Worm (Caenorhabditis elegans) whole organism, L1 larva: Measurements from ENCODE around the gene Y59E9AL.36.

Experiments
- C04F5.9 ChIP-seq: sonication (generic microtip); optimal IDR thresholded peaks from 2 replicates; lab custom pipeline; 2016; ENCODE audit warnings: missing genetic modification characterization, missing compliant biosample characterization
- C34B4.2 ChIP-seq: sonication (generic microtip); optimal IDR thresholded peaks from 2 replicates; lab custom pipeline; 2017; ENCODE audit warnings: mild to moderate bottlenecking, missing genetic modification characterization, missing compliant biosample characterization
- F16B12.6 ChIP-seq: fragments of 150-350 bp; optimal IDR thresholded peaks from 2 replicates; lab custom pipeline; 2014; ENCODE audit warnings: missing biosample characterization, missing genetic modification characterization
- ama-1 ChIP-seq: fragments of 150-350 bp; optimal IDR thresholded peaks from 2 replicates; lab custom pipeline; 2014
- ceh-8 ChIP-seq: fragments of 200-800 bp; sonication (Bioruptor generic); optimal IDR thresholded peaks from 2 replicates; lab custom pipeline; 2018; ENCODE audit warnings: mild to moderate bottlenecking, missing genetic modification characterization, moderate library complexity, missing compliant biosample characterization
- ceh-82 ChIP-seq, 3 experiments: fragments of 150-350 bp in 1 of 3; sonication (generic microtip) in 2 of 3; optimal IDR thresholded peaks; 2 replicates each; lab custom pipeline; 2014 to 2017; ENCODE audit warnings: missing biosample characterization in 3 of 3, missing genetic modification characterization in 3 of 3
- ces-1 ChIP-seq: fragments of 150-350 bp; optimal IDR thresholded peaks from 2 replicates; lab custom pipeline; 2014; ENCODE audit warnings: missing biosample characterization, missing genetic modification reagents, missing genetic modification characterization
- dpl-1 ChIP-seq, 3 experiments: fragments of 150-350 bp in 2 of 3; sonication (generic microtip) in 1 of 3; optimal IDR thresholded peaks; 2 replicates each; lab custom pipeline; 2014 to 2017; ENCODE audit warnings: missing biosample characterization in 3 of 3, missing genetic modification characterization in 3 of 3, missing genetic modification reagents in 3 of 3
- dsc-1 ChIP-seq: sonication (generic microtip); optimal IDR thresholded peaks from 2 replicates; lab custom pipeline; 2016; ENCODE audit warnings: mild to moderate bottlenecking, missing genetic modification characterization, missing compliant biosample characterization
- efl-1 ChIP-seq, 4 experiments: fragments of 150-350 bp; optimal IDR thresholded peaks in 3 of 4; peaks in 1 of 4; 1 replicate in 1 of 4; 2 replicates in 3 of 4; lab custom pipeline; 2014; ENCODE audit warnings: missing biosample characterization in 2 of 4, missing genetic modification characterization in 2 of 4, missing genetic modification reagents in 2 of 4
- egl-13 ChIP-seq: sonication (generic microtip); optimal IDR thresholded peaks from 2 replicates; lab custom pipeline; 2016; ENCODE audit warnings: missing genotype, missing genetic modification reagents, missing genetic modification characterization, missing compliant biosample characterization
- egl-27 ChIP-seq, 2 experiments: fragments of 150-350 bp in 1 of 2; sonication (generic microtip); optimal IDR thresholded peaks; 3 replicates each; lab custom pipeline; 2017 to 2018; ENCODE audit warnings: missing biosample characterization in 2 of 2, missing genetic modification characterization in 2 of 2, missing genetic modification reagents in 2 of 2
- elt-2 ChIP-seq: sonication (generic microtip); optimal IDR thresholded peaks from 2 replicates; lab custom pipeline; 2016; ENCODE audit warnings: missing genetic modification characterization, mild to moderate bottlenecking, inconsistent platforms, missing compliant biosample characterization, missing genetic modification reagents
- ets-5 ChIP-seq: fragments of 200-800 bp; sonication (Bioruptor generic); IDR thresholded peaks from 2 replicates; pipeline ENCODE4 v1.3.6; 2022; ENCODE audit warnings: missing genetic modification characterization, missing compliant biosample characterization
- fkh-8 ChIP-seq: sonication (generic microtip); optimal IDR thresholded peaks from 2 replicates; lab custom pipeline; 2016; ENCODE audit warnings: mild to moderate bottlenecking, missing genetic modification characterization, missing compliant biosample characterization
- fos-1 ChIP-seq: fragments of 150-350 bp; optimal IDR thresholded peaks from 2 replicates; lab custom pipeline; 2014; ENCODE audit warnings: missing biosample characterization, missing genetic modification characterization
- grh-1 ChIP-seq: fragments of 200-800 bp; sonication (Bioruptor generic); IDR thresholded peaks from 2 replicates; pipeline ENCODE4 v1.3.6; 2022; ENCODE audit warnings: missing genetic modification reagents, missing genetic modification characterization, missing compliant biosample characterization
- hlh-4 ChIP-seq: sonication (generic microtip); optimal IDR thresholded peaks from 2 replicates; lab custom pipeline; 2016; ENCODE audit warnings: mild to moderate bottlenecking, missing genetic modification characterization, missing compliant biosample characterization
- hpl-2 ChIP-seq: fragments of 150-350 bp; optimal IDR thresholded peaks from 2 replicates; lab custom pipeline; 2014; ENCODE audit warnings: missing biosample characterization, missing genetic modification reagents, missing genetic modification characterization
- jun-1 ChIP-seq: fragments of 150-350 bp; optimal IDR thresholded peaks from 2 replicates; lab custom pipeline; 2014; ENCODE audit warnings: missing biosample characterization, missing genetic modification reagents, missing genetic modification characterization
- lin-13 ChIP-seq: fragments of 150-350 bp; optimal IDR thresholded peaks from 2 replicates; lab custom pipeline; 2014; ENCODE audit warnings: missing biosample characterization, missing genetic modification reagents, missing genetic modification characterization
- lin-15B ChIP-seq: fragments of 150-350 bp; sonication (generic microtip); optimal IDR thresholded peaks from 3 replicates; lab custom pipeline; 2014; ENCODE audit warnings: missing biosample characterization, missing genetic modification characterization
- lin-39 ChIP-seq: fragments of 150-350 bp; optimal IDR thresholded peaks from 2 replicates; lab custom pipeline; 2014; ENCODE audit warnings: missing biosample characterization, missing genetic modification reagents, missing genetic modification characterization
- lir-3 ChIP-seq: sonication (generic microtip); optimal IDR thresholded peaks from 2 replicates; lab custom pipeline; 2016; ENCODE audit warnings: mild to moderate bottlenecking, missing genetic modification characterization, moderate library complexity, missing compliant biosample characterization; ENCODE audit not compliant: poor library complexity
- lsy-2 ChIP-seq, 2 experiments: fragments of 150-350 bp; optimal IDR thresholded peaks; 2 replicates each; lab custom pipeline; 2014; ENCODE audit warnings: missing biosample characterization in 2 of 2, missing genetic modification characterization in 2 of 2
- mab-9 ChIP-seq: fragments of 200-800 bp; sonication (Bioruptor generic); IDR thresholded peaks from 2 replicates; pipeline ENCODE4 v1.3.6; 2022; ENCODE audit warnings: missing genetic modification reagents, missing genetic modification characterization, missing compliant biosample characterization
- mdl-1 ChIP-seq, 2 experiments: fragments of 150-350 bp; optimal IDR thresholded peaks; 2 replicates each; lab custom pipeline; 2014 to 2017; ENCODE audit warnings: missing biosample characterization in 2 of 2, missing genetic modification characterization in 2 of 2, inconsistent platforms in 1 of 2
- mef-2 ChIP-seq: fragments of 150-350 bp; optimal IDR thresholded peaks from 2 replicates; lab custom pipeline; 2014; ENCODE audit warnings: missing biosample characterization, missing genetic modification characterization
- mep-1 ChIP-seq: fragments of 150-350 bp; optimal IDR thresholded peaks from 2 replicates; lab custom pipeline; 2014; ENCODE audit warnings: missing biosample characterization, missing genetic modification characterization
- nhr-11 ChIP-seq: fragments of 150-350 bp; optimal IDR thresholded peaks from 2 replicates; lab custom pipeline; 2014; ENCODE audit warnings: missing biosample characterization, missing genetic modification characterization
- nhr-12 ChIP-seq: sonication (generic microtip); optimal IDR thresholded peaks from 2 replicates; lab custom pipeline; 2017; ENCODE audit warnings: missing biosample characterization, missing genetic modification characterization
- nhr-20 ChIP-seq: sonication (generic microtip); optimal IDR thresholded peaks from 2 replicates; lab custom pipeline; 2016; ENCODE audit warnings: mild to moderate bottlenecking, missing genetic modification characterization, missing compliant biosample characterization
- nhr-47 ChIP-seq: sonication (generic microtip); optimal IDR thresholded peaks from 2 replicates; lab custom pipeline; 2016; ENCODE audit warnings: mild to moderate bottlenecking, missing genetic modification characterization, moderate library complexity, missing compliant biosample characterization
- nhr-76 ChIP-seq: sonication (generic microtip); optimal IDR thresholded peaks from 2 replicates; lab custom pipeline; 2017; ENCODE audit warnings: missing biosample characterization, missing genetic modification characterization
- nhr-84 ChIP-seq: sonication (generic microtip); optimal IDR thresholded peaks from 2 replicates; lab custom pipeline; 2017; ENCODE audit warnings: missing biosample characterization, missing genetic modification characterization
- nhr-90 ChIP-seq: sonication (generic microtip); optimal IDR thresholded peaks from 2 replicates; lab custom pipeline; 2016; ENCODE audit warnings: mild to moderate bottlenecking, missing genetic modification characterization, missing compliant biosample characterization; ENCODE audit not compliant: poor library complexity
- pag-3 ChIP-seq: sonication (generic microtip); optimal IDR thresholded peaks from 2 replicates; lab custom pipeline; 2017; ENCODE audit warnings: missing genetic modification characterization, mild to moderate bottlenecking, missing compliant biosample characterization, antibody characterized with exemption, borderline replicate concordance; ENCODE audit not compliant: insufficient read depth
- pax-3 ChIP-seq: fragments of 200-800 bp; sonication (Bioruptor generic); optimal IDR thresholded peaks from 2 replicates; lab custom pipeline; 2018; ENCODE audit warnings: mild to moderate bottlenecking, missing genetic modification characterization, moderate library complexity, missing compliant biosample characterization
- rnt-1 ChIP-seq: sonication (generic microtip); optimal IDR thresholded peaks from 2 replicates; lab custom pipeline; 2016; ENCODE audit warnings: mild to moderate bottlenecking, missing genetic modification characterization, moderate library complexity, missing compliant biosample characterization
- skn-1 ChIP-seq: fragments of 150-350 bp; optimal IDR thresholded peaks from 2 replicates; lab custom pipeline; 2014; ENCODE audit warnings: missing biosample characterization, missing genetic modification characterization
- snu-23 ChIP-seq: sonication (generic microtip); optimal IDR thresholded peaks from 2 replicates; lab custom pipeline; 2016; ENCODE audit warnings: missing genetic modification characterization, missing compliant biosample characterization
- swsn-7 ChIP-seq: sonication (generic microtip); optimal IDR thresholded peaks from 2 replicates; lab custom pipeline; 2016; ENCODE audit warnings: missing genetic modification characterization, missing compliant biosample characterization
- unc-62 ChIP-seq: fragments of 150-350 bp; optimal IDR thresholded peaks from 2 replicates; lab custom pipeline; 2014; ENCODE audit warnings: missing biosample characterization, missing genetic modification reagents, missing genetic modification characterization
- unc-86 ChIP-seq: sonication (generic microtip); optimal IDR thresholded peaks from 2 replicates; lab custom pipeline; 2016; ENCODE audit warnings: missing genetic modification characterization, missing compliant biosample characterization
- unc-98 ChIP-seq: fragments of 200-800 bp; sonication (Bioruptor generic); IDR thresholded peaks from 2 replicates; pipeline ENCODE4 v1.3.6; 2022; ENCODE audit warnings: missing genetic modification characterization, missing compliant biosample characterization
- zip-4 ChIP-seq: fragments of 200-800 bp; sonication (Bioruptor generic); optimal IDR thresholded peaks from 2 replicates; lab custom pipeline; 2018; ENCODE audit warnings: mild to moderate bottlenecking, missing genetic modification characterization, moderate library complexity, missing compliant biosample characterization
- ztf-11 ChIP-seq, 2 experiments: sonication (generic microtip); optimal IDR thresholded peaks; 2 replicates each; lab custom pipeline; 2016 to 2017; ENCODE audit warnings: missing genetic modification characterization in 2 of 2, missing biosample characterization in 1 of 2, missing compliant biosample characterization in 1 of 2

Y59E9AL.36 gene

ce11 chrIV:5173032-5173431 lies 36.2 kb downstream of the Y59E9AL.36 start, which contains the start of gene lam-1:
TSS of gene lam-1 (plus strand) at chrIV:5173332.
- TF ChIP-seq zip-4 (no peak), hlh-4 (tag; lab: Kevin White, UChicago) (no peak), C04F5.9 (tag; lab: Kevin White, UChicago) (no peak), lir-3 (tag; lab: Kevin White, UChicago) (no peak), nhr-90 (tag; lab: Kevin White, UChicago) (no peak), mdl-1 (tag; optimal IDR thresholded peaks at IDR 0.05; lab: Kevin White, UChicago) (no peak), ceh-82 (tag; optimal IDR thresholded peaks at IDR 0.05; lab: Kevin White, UChicago) (no peak)

DNA sequence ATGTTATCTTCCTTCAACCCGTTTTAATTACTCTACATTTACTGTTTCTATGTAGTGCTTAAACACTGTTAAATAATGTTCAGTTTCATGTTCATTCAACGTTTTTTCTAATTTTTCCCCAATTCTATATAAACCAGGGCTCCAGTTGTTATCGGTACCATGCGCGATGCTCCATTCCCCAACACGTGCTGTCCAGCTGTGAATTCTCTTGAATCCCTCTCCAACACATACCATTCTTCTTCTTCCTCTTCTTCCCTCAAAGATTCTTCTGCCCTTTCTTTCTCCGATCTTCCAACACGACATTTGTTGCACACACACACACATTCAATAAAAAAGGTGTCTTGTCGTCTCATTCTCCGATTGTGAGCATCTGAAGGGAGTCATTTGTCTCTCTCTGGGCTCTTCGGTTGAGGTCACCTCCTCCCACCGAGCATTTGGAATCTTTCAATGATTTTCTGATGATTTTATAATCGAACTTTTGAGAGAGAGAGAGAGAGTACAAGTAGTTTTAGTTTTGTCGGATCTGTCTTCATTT lies 37.2 kb downstream of the Y59E9AL.36 start:
- TF ChIP-seq pag-3 (tag; lab: Kevin White, UChicago) (no peak), snu-23 (GFP tag; lab: Kevin White, UChicago) (peak; percentile 22), mep-1 (tag; lab: Kevin White, UChicago) (no peak), rnt-1 (peak; percentile 30), C34B4.2 (no peak), grh-1 (GFP tag; lab: Robert Waterston, UW) (no peak), ama-1 (lab: Kevin White, UChicago) (no peak), hlh-4 (tag; lab: Kevin White, UChicago) (no peak), dsc-1 (tag; lab: Kevin White, UChicago) (peak; percentile 63), efl-1 (optimal IDR thresholded peaks at IDR 0.05; lab: Kevin White, UChicago) (no peak), efl-1 (GFP tag; optimal IDR thresholded peaks at IDR 0.05 in 1 of 2; lab: Kevin White, UChicago) (peak in 1 of 2 experiments; percentile 79)

- TF ChIP-seq F16B12.6 (tag; lab: Kevin White, UChicago) (no peak), dsc-1 (tag; lab: Kevin White, UChicago) (peak; percentile 80), hlh-4 (tag; lab: Kevin White, UChicago) (no peak), elt-2 (no peak), egl-27 (tag; optimal IDR thresholded peaks at IDR 0.05; lab: Kevin White, UChicago) (no peak), zip-4 (no peak), unc-86 (tag; lab: Kevin White, UChicago) (no peak), lin-15B (tag; lab: Kevin White, UChicago) (no peak), lin-39 (tag; lab: Kevin White, UChicago) (no peak), rnt-1 (peak; percentile 55), skn-1 (tag; lab: Kevin White, UChicago) (no peak), dpl-1 (GFP tag; optimal IDR thresholded peaks at IDR 0.05; lab: Kevin White, UChicago) (peak in 1 of 3 experiments; percentile 1), pax-3 (tag; lab: Kevin White, UChicago) (no peak), fkh-8 (no peak), ets-5 (GFP tag; lab: Robert Waterston, UW) (no peak), lin-13 (GFP tag; lab: Kevin White, UChicago) (no peak), nhr-20 (tag; lab: Kevin White, UChicago) (peak; percentile 7), egl-13 (tag; lab: Kevin White, UChicago) (no peak), lsy-2 (tag; optimal IDR thresholded peaks at IDR 0.05; lab: Kevin White, UChicago) (peak; percentile 44 to 50), unc-62 (GFP tag; lab: Kevin White, UChicago) (no peak), hpl-2 (GFP tag; lab: Kevin White, UChicago) (no peak), nhr-47 (tag; lab: Kevin White, UChicago) (no peak), nhr-76 (tag; lab: Kevin White, UChicago) (peak; percentile 42), ces-1 (GFP tag; lab: Kevin White, UChicago) (no peak), swsn-7 (tag; lab: Kevin White, UChicago) (peak; percentile 12), ceh-8 (GFP tag; lab: Kevin White, UChicago) (no peak), nhr-84 (tag; lab: Kevin White, UChicago) (no peak), ztf-11 (tag; optimal IDR thresholded peaks at IDR 0.05; lab: Kevin White, UChicago) (no peak), mab-9 (GFP tag; lab: Robert Waterston, UW) (no peak), nhr-11 (tag; lab: Kevin White, UChicago) (no peak), nhr-12 (no peak), unc-98 (GFP tag; lab: Robert Waterston, UW) (0 out of 2 replicates have a peak, but pooled peaks have one; percentile 44), mef-2 (no peak), jun-1 (no peak), C04F5.9 (tag; lab: Kevin White, UChicago) (no peak), fos-1 (no peak)
Observed at ce11 chrIV:5169335-5169734, 39.9 kb downstream of the Y59E9AL.36 start.
